Fruit fly (Drosophila melanogaster) whole organism, adult: ENCODE results near the gene CG12560.

Experiments
- CG11617 ChIP-seq: fragments of 200-800 bp; sonication (Bioruptor generic); optimal IDR thresholded peaks from 2 replicates; lab custom pipeline; 2017; ENCODE audit warnings: mild to moderate bottlenecking, missing biosample characterization, missing genetic modification reagents, missing genetic modification characterization
- CG12768 ChIP-seq: fragments of 200-800 bp; sonication (Bioruptor generic); optimal IDR thresholded peaks from 2 replicates; lab custom pipeline; 2017; ENCODE audit warnings: missing biosample characterization, missing genetic modification characterization, mild to moderate bottlenecking, moderate library complexity, missing genetic modification reagents
- CG14711 ChIP-seq: fragments of 200-800 bp; sonication (Bioruptor generic); optimal IDR thresholded peaks from 2 replicates; lab custom pipeline; 2018; ENCODE audit warnings: missing biosample characterization, mild to moderate bottlenecking, missing genetic modification characterization, moderate library complexity
- CG1620 ChIP-seq: fragments of 200-800 bp; sonication (Bioruptor generic); optimal IDR thresholded peaks from 2 replicates; lab custom pipeline; 2016; ENCODE audit warnings: missing biosample characterization, missing genetic modification characterization
- CG33017 ChIP-seq: fragments of 200-800 bp; sonication (Bioruptor generic); optimal IDR thresholded peaks from 2 replicates; lab custom pipeline; 2018; ENCODE audit warnings: missing biosample characterization, mild to moderate bottlenecking, missing genetic modification characterization, moderate library complexity
- CG5204 ChIP-seq: fragments of 200-800 bp; sonication (Bioruptor generic); optimal IDR thresholded peaks from 2 replicates; lab custom pipeline; 2016; ENCODE audit warnings: missing biosample characterization, missing genetic modification characterization
- CG7045 ChIP-seq: fragments of 200-800 bp; sonication (Bioruptor generic); optimal IDR thresholded peaks from 2 replicates; lab custom pipeline; 2017; ENCODE audit warnings: missing biosample characterization, mild to moderate bottlenecking, missing genetic modification characterization
- CG7101 ChIP-seq: fragments of 200-800 bp; sonication (Bioruptor generic); optimal IDR thresholded peaks from 2 replicates; lab custom pipeline; 2018; ENCODE audit warnings: missing biosample characterization, mild to moderate bottlenecking, missing genetic modification characterization, moderate library complexity
- Clk ChIP-seq: fragments of 200-800 bp; sonication (Bioruptor generic); optimal IDR thresholded peaks from 2 replicates; lab custom pipeline; 2017; ENCODE audit warnings: missing biosample characterization, missing genetic modification characterization
- Crg-1 ChIP-seq: fragments of 200-800 bp; sonication (Bioruptor generic); optimal IDR thresholded peaks from 2 replicates; lab custom pipeline; 2016; ENCODE audit warnings: missing biosample characterization, missing genetic modification characterization
- Hr96 ChIP-seq: fragments of 200-800 bp; sonication (Bioruptor generic); optimal IDR thresholded peaks from 2 replicates; lab custom pipeline; 2016; ENCODE audit warnings: missing biosample characterization, missing genetic modification characterization
- Mnt ChIP-seq: fragments of 200-800 bp; sonication (Bioruptor generic); optimal IDR thresholded peaks from 2 replicates; lab custom pipeline; 2016; ENCODE audit warnings: missing biosample characterization, mild to moderate bottlenecking, missing genetic modification characterization
- bab1 ChIP-seq: fragments of 200-800 bp; sonication (Bioruptor generic); optimal IDR thresholded peaks from 3 replicates; lab custom pipeline; 2019; ENCODE audit warnings: missing biosample characterization, mild to moderate bottlenecking, missing genetic modification characterization, moderate library complexity
- cic ChIP-seq: fragments of 200-800 bp; sonication (Bioruptor generic); optimal IDR thresholded peaks from 2 replicates; lab custom pipeline; 2017; ENCODE audit warnings: missing biosample characterization, mild to moderate bottlenecking, missing genetic modification characterization, moderate library complexity
- cnc ChIP-seq, 2 experiments: fragments of >200 bp; optimal IDR thresholded peaks; 2 replicates each; lab custom pipeline; 2017
- kay ChIP-seq: fragments of 200-800 bp; sonication (Bioruptor generic); peaks from one replicate; lab custom pipeline; 2016; ENCODE audit warnings: missing biosample characterization, missing genetic modification characterization, borderline replicate concordance
- ovo ChIP-seq: fragments of 200-800 bp; sonication (Bioruptor generic); optimal IDR thresholded peaks from 2 replicates; lab custom pipeline; 2016; ENCODE audit warnings: missing biosample characterization, missing genetic modification characterization
- pad ChIP-seq: fragments of 200-800 bp; sonication (Bioruptor generic); optimal IDR thresholded peaks from 3 replicates; lab custom pipeline; 2017; ENCODE audit warnings: missing biosample characterization, missing genetic modification characterization, mild to moderate bottlenecking, moderate library complexity, missing genetic modification reagents
- tj ChIP-seq: fragments of 200-800 bp; sonication (Bioruptor generic); optimal IDR thresholded peaks from 3 replicates; lab custom pipeline; 2017; ENCODE audit warnings: missing biosample characterization, mild to moderate bottlenecking, missing genetic modification characterization, moderate library complexity
- toe ChIP-seq: fragments of 200-800 bp; sonication (Bioruptor generic); optimal IDR thresholded peaks from 2 replicates; lab custom pipeline; 2016; ENCODE audit warnings: missing biosample characterization, missing genetic modification characterization

The CG12560 gene

dm6 chr2L:7962237-7962636, 47.0 kb downstream of the CG12560 start:
- TF ChIP-seq CG7045 (GFP tag; lab: Kevin White, UChicago): no peak
- TF ChIP-seq bab1: no peak
- no peak for TF ChIP-seq Clk (GFP tag; lab: Kevin White, UChicago)
- TF ChIP-seq CG11617: no peak
- no peak for TF ChIP-seq CG5204 (GFP tag; lab: Kevin White, UChicago)
- TF ChIP-seq cnc (optimal IDR thresholded peaks at IDR 0.05; lab: Kevin White, UChicago): no peak
- no peak for TF ChIP-seq CG14711 (tag; lab: Kevin White, UChicago)

- TF ChIP-seq pad (GFP tag; lab: Kevin White, UChicago): peak; percentile 79
- TF ChIP-seq kay (GFP tag; lab: Kevin White, UChicago): peak; percentile 98
- TF ChIP-seq CG7045 (GFP tag; lab: Kevin White, UChicago): peak; percentile 85
- peak; percentile 83 for TF ChIP-seq CG11617
- peak; percentile 97 for TF ChIP-seq cic (GFP tag; lab: Kevin White, UChicago)
- TF ChIP-seq cnc (optimal IDR thresholded peaks at IDR 0.05; lab: Kevin White, UChicago): no peak
- peak; percentile 89 for TF ChIP-seq CG7101 (tag; lab: Kevin White, UChicago)
- TF ChIP-seq Clk (GFP tag; lab: Kevin White, UChicago): peak; percentile 49
- no peak for TF ChIP-seq Hr96 (GFP tag; lab: Kevin White, UChicago)
- peak; percentile 90 for TF ChIP-seq Crg-1 (GFP tag; lab: Kevin White, UChicago)
- no peak for TF ChIP-seq bab1
- TF ChIP-seq toe (GFP tag; lab: Kevin White, UChicago): peak; percentile 5
- peak; percentile 94 for TF ChIP-seq CG12768
- peak; percentile 75 for TF ChIP-seq Mnt
- TF ChIP-seq CG14711 (tag; lab: Kevin White, UChicago): peak; percentile 75
- peak; percentile 94 for TF ChIP-seq ovo (GFP tag; lab: Kevin White, UChicago)
- TF ChIP-seq tj (GFP tag; lab: Kevin White, UChicago): peak; percentile 72
- peak; percentile 34 for TF ChIP-seq CG1620 (GFP tag; lab: Kevin White, UChicago)
- TF ChIP-seq CG33017 (tag; lab: Kevin White, UChicago): peak; percentile 84
- peak; percentile 61 for TF ChIP-seq CG5204 (GFP tag; lab: Kevin White, UChicago)
These were observed 48.4 kb downstream of the CG12560 start for dm6 chr2L:7960581-7961530.
